Worm (Caenorhabditis elegans): ENCODE measurements around the gene cutl-28.

The cutl-28 gene

ce11 chrIV:684197-684596, at the start of gene cutl-28:
Gene cutl-28 (plus strand): TSS chrIV:684497.
- no peak for TF ChIP-seq him-1 (tag; optimal IDR thresholded peaks at IDR 0.05)
- no peak for TF ChIP-seq W03F9.2 (tag; optimal IDR thresholded peaks at IDR 0.05)
- TF ChIP-seq dao-5 (tag; optimal IDR thresholded peaks at IDR 0.05), result no peak

- TF ChIP-seq W03F9.2 (tag; optimal IDR thresholded peaks at IDR 0.05) (no peak), him-1 (tag; optimal IDR thresholded peaks at IDR 0.05) (no peak), dao-5 (tag; optimal IDR thresholded peaks at IDR 0.05) (no peak)
These were observed 45.1 kb upstream of the cutl-28 start for ce11 chrIV:639167-639566.

ce11 chrIV:643481-643880, 40.8 kb upstream of the cutl-28 start:
- TF ChIP-seq W03F9.2 (tag; optimal IDR thresholded peaks at IDR 0.05), result no peak
- no peak for TF ChIP-seq dao-5 (tag; optimal IDR thresholded peaks at IDR 0.05)
- no peak for TF ChIP-seq him-1 (tag; optimal IDR thresholded peaks at IDR 0.05)

- TF ChIP-seq him-1 (tag; optimal IDR thresholded peaks at IDR 0.05) (no peak), dao-5 (tag; optimal IDR thresholded peaks at IDR 0.05) (no peak), W03F9.2 (tag; optimal IDR thresholded peaks at IDR 0.05) (no peak)
These were observed 35.9 kb upstream of the cutl-28 start for ce11 chrIV:648362-648761.

ce11 chrIV:649365-649764, 34.9 kb upstream of the cutl-28 start, which contains the start of gene K11H12.9:
Gene K11H12.9 (plus strand): TSS chrIV:649665.
- TF ChIP-seq him-1 (tag; optimal IDR thresholded peaks at IDR 0.05) (no peak), dao-5 (tag; optimal IDR thresholded peaks at IDR 0.05) (no peak), W03F9.2 (tag; optimal IDR thresholded peaks at IDR 0.05) (no peak)

- no peak for TF ChIP-seq dao-5 (tag; optimal IDR thresholded peaks at IDR 0.05)
These were observed 31.0 kb upstream of the cutl-28 start, which contains the start of gene K11H12.1 for ce11 chrIV:653138-653848. Gene K11H12.1 (minus strand): TSS chrIV:653421.

- TF ChIP-seq W03F9.2 (tag; optimal IDR thresholded peaks at IDR 0.05), result peak; percentile 99
- TF ChIP-seq him-1 (tag; optimal IDR thresholded peaks at IDR 0.05), result peak; percentile 100
- TF ChIP-seq dao-5 (tag; optimal IDR thresholded peaks at IDR 0.05), result peak; percentile 83
These were observed 29.5 kb upstream of the cutl-28 start, which contains the start of the genes rpl-15 and K11H12.8 for ce11 chrIV:654526-655440. Gene rpl-15 (minus strand): TSS chrIV:654576. Gene K11H12.8 (plus strand): TSS chrIV:655390.

- TF ChIP-seq him-1 (tag; optimal IDR thresholded peaks at IDR 0.05) (no peak), W03F9.2 (tag; optimal IDR thresholded peaks at IDR 0.05) (no peak), dao-5 (tag; optimal IDR thresholded peaks at IDR 0.05) (no peak)
These were observed 27.3 kb upstream of the cutl-28 start for ce11 chrIV:657046-657445.

- TF ChIP-seq dao-5 (tag; optimal IDR thresholded peaks at IDR 0.05) (no peak), W03F9.2 (tag; optimal IDR thresholded peaks at IDR 0.05) (no peak), him-1 (tag; optimal IDR thresholded peaks at IDR 0.05) (no peak)
These were observed 26.4 kb upstream of the cutl-28 start for ce11 chrIV:657932-658331.

- TF ChIP-seq W03F9.2 (tag; optimal IDR thresholded peaks at IDR 0.05) (no peak), him-1 (tag; optimal IDR thresholded peaks at IDR 0.05) (no peak)
These were observed 25.7 kb upstream of the cutl-28 start for ce11 chrIV:658497-659177.

- no peak for TF ChIP-seq him-1 (tag; optimal IDR thresholded peaks at IDR 0.05)
- no peak for TF ChIP-seq dao-5 (tag; optimal IDR thresholded peaks at IDR 0.05)
These were observed 24.7 kb upstream of the cutl-28 start for ce11 chrIV:659585-659984.

- TF ChIP-seq him-1 (tag; optimal IDR thresholded peaks at IDR 0.05), result no peak
- no peak for TF ChIP-seq dao-5 (tag; optimal IDR thresholded peaks at IDR 0.05)
- no peak for TF ChIP-seq W03F9.2 (tag; optimal IDR thresholded peaks at IDR 0.05)
These were observed 22.7 kb upstream of the cutl-28 start for ce11 chrIV:661623-662022.

- TF ChIP-seq him-1 (tag; optimal IDR thresholded peaks at IDR 0.05) (no peak), W03F9.2 (tag; optimal IDR thresholded peaks at IDR 0.05) (no peak), dao-5 (tag; optimal IDR thresholded peaks at IDR 0.05) (no peak)
These were observed 20.2 kb upstream of the cutl-28 start for ce11 chrIV:664122-664521.

- TF ChIP-seq dao-5 (tag; optimal IDR thresholded peaks at IDR 0.05) (no peak), him-1 (tag; optimal IDR thresholded peaks at IDR 0.05) (no peak), W03F9.2 (tag; optimal IDR thresholded peaks at IDR 0.05) (no peak)
These were observed 19.1 kb upstream of the cutl-28 start, which contains the start of gene K11H12.7 for ce11 chrIV:665225-665624. Gene K11H12.7 (plus strand): TSS chrIV:665525.
